Fruit fly (Drosophila melanogaster) whole organism, pupa: ENCODE results near the gene CG14891.

ENCODE experiments used
- CG10348 ChIP-seq: fragments of 200-800 bp; sonication (Bioruptor generic); IDR thresholded peaks from 2 replicates; pipeline ENCODE4 v1.3.6; 2022; ENCODE audit warnings: missing biosample characterization, missing genetic modification characterization
- CG12605 ChIP-seq: fragments of 200-800 bp; sonication (Bioruptor generic); IDR thresholded peaks from 2 replicates; pipeline ENCODE4 v1.3.6; 2022; ENCODE audit warnings: missing biosample characterization, missing genetic modification characterization
- CG13204 ChIP-seq: fragments of 200-800 bp; sonication (Bioruptor generic); optimal IDR thresholded peaks from 2 replicates; lab custom pipeline; 2018; ENCODE audit warnings: missing biosample characterization, mild to moderate bottlenecking, missing genetic modification characterization, moderate library complexity
- CG14655 ChIP-seq: fragments of 200-800 bp; sonication (Bioruptor generic); optimal IDR thresholded peaks from 3 replicates; lab custom pipeline; 2017; ENCODE audit warnings: mild to moderate bottlenecking, missing biosample characterization, missing genetic modification reagents, missing genetic modification characterization
- CG15710 ChIP-seq: fragments of 200-800 bp; sonication (Bioruptor generic); optimal IDR thresholded peaks from 2 replicates; lab custom pipeline; 2018; ENCODE audit warnings: missing biosample characterization, mild to moderate bottlenecking, missing genetic modification characterization, moderate library complexity
- CG17806 ChIP-seq: fragments of 200-800 bp; sonication (Bioruptor generic); optimal IDR thresholded peaks from 2 replicates; lab custom pipeline; 2018; ENCODE audit warnings: missing biosample characterization, mild to moderate bottlenecking, missing genetic modification characterization, moderate library complexity
- CG32121 ChIP-seq: fragments of 200-800 bp; sonication (Bioruptor generic); IDR thresholded peaks from 2 replicates; pipeline ENCODE4 v1.3.6; 2022; ENCODE audit warnings: missing biosample characterization, missing genetic modification characterization
- CG34367 ChIP-seq: fragments of 200-800 bp; sonication (Bioruptor generic); optimal IDR thresholded peaks from 2 replicates; lab custom pipeline; 2018; ENCODE audit warnings: missing biosample characterization, mild to moderate bottlenecking, missing genetic modification characterization
- CG4496 ChIP-seq: fragments of 200-800 bp; sonication (Bioruptor generic); IDR thresholded peaks from 3 replicates; pipeline ENCODE4 v1.3.6; 2022; ENCODE audit warnings: missing biosample characterization, missing genetic modification characterization
- CG8159 ChIP-seq: fragments of 200-800 bp; sonication (Bioruptor generic); optimal IDR thresholded peaks from 3 replicates; lab custom pipeline; 2018; ENCODE audit warnings: missing biosample characterization, mild to moderate bottlenecking, missing genetic modification characterization, moderate library complexity
- CG8301 ChIP-seq: fragments of 200-800 bp; sonication (Bioruptor generic); optimal IDR thresholded peaks from 2 replicates; lab custom pipeline; 2018; ENCODE audit warnings: missing biosample characterization, mild to moderate bottlenecking, missing genetic modification characterization
- CG9948 ChIP-seq: fragments of 200-800 bp; sonication (Bioruptor generic); optimal IDR thresholded peaks from 2 replicates; lab custom pipeline; 2018; ENCODE audit warnings: missing biosample characterization, mild to moderate bottlenecking, missing genetic modification characterization, moderate library complexity
- D1 ChIP-seq: fragments of 200-800 bp; sonication (Bioruptor generic); optimal IDR thresholded peaks from 2 replicates; lab custom pipeline; 2018; ENCODE audit warnings: missing biosample characterization, mild to moderate bottlenecking, missing genetic modification characterization, moderate library complexity
- EcR ChIP-seq: fragments of 200-800 bp; sonication (Bioruptor generic); optimal IDR thresholded peaks from 3 replicates; lab custom pipeline; 2019; ENCODE audit warnings: missing biosample characterization, missing genetic modification characterization, mild to moderate bottlenecking, moderate library complexity, missing genetic modification reagents
- Ets98B ChIP-seq: fragments of 200-800 bp; sonication (Bioruptor generic); IDR thresholded peaks from 2 replicates; pipeline ENCODE4 v1.3.6; 2022; ENCODE audit warnings: missing biosample characterization, missing genetic modification characterization
- Pif1A ChIP-seq: fragments of 200-800 bp; sonication (Bioruptor generic); optimal IDR thresholded peaks from 3 replicates; lab custom pipeline; 2016; ENCODE audit warnings: missing biosample characterization, missing genetic modification characterization
- Pif1B ChIP-seq: fragments of 200-800 bp; sonication (Bioruptor generic); optimal IDR thresholded peaks from 3 replicates; lab custom pipeline; 2016; ENCODE audit warnings: missing biosample characterization, missing genetic modification characterization
- Snoo ChIP-seq: fragments of 200-800 bp; sonication (Bioruptor generic); optimal IDR thresholded peaks from 3 replicates; lab custom pipeline; 2017; ENCODE audit warnings: missing biosample characterization, mild to moderate bottlenecking, missing genetic modification characterization, inconsistent platforms
- fd96Ca ChIP-seq: fragments of 200-800 bp; sonication (Bioruptor generic); IDR thresholded peaks from 3 replicates; pipeline ENCODE4 v1.3.6; 2022; ENCODE audit warnings: missing biosample characterization, missing genetic modification characterization
- gl ChIP-seq: fragments of 200-800 bp; sonication (Bioruptor generic); optimal IDR thresholded peaks from 2 replicates; lab custom pipeline; 2018; ENCODE audit warnings: missing biosample characterization, mild to moderate bottlenecking, missing genetic modification characterization
- rn ChIP-seq: fragments of 200-800 bp; sonication (Bioruptor generic); IDR thresholded peaks from 2 replicates; pipeline ENCODE4 v1.3.6; 2022; ENCODE audit warnings: missing biosample characterization, missing genetic modification characterization

Gene CG14891

dm6 chr3R:16553459-16554230 lies 17.7 kb upstream of the CG14891 start:
- TF ChIP-seq CG4496 (no peak), Ets98B (GFP tag; lab: Robert Waterston, UW) (no peak), CG14655 (GFP tag; lab: Kevin White, UChicago) (peak; percentile 4)
- TF ChIP-seq, all 21 proteins: peak for 1

- TF ChIP-seq CG12605 (GFP tag; lab: Robert Waterston, UW) (no peak), CG13204 (GFP tag; lab: Kevin White, UChicago) (no peak), EcR (GFP tag; lab: Kevin White, UChicago) (no peak), Ets98B (GFP tag; lab: Robert Waterston, UW) (no peak), CG9948 (no peak), Pif1A (GFP tag; lab: Kevin White, UChicago) (no peak), CG14655 (GFP tag; lab: Kevin White, UChicago) (no peak), CG4496 (no peak), CG17806 (tag; lab: Kevin White, UChicago) (no peak), rn (GFP tag; lab: Robert Waterston, UW) (no peak), CG8301 (no peak), Pif1B (no peak), CG10348 (no peak), D1 (tag; lab: Kevin White, UChicago) (no peak), CG32121 (GFP tag; lab: Robert Waterston, UW) (no peak), fd96Ca (GFP tag; lab: Robert Waterston, UW) (no peak), gl (tag; lab: Kevin White, UChicago) (no peak), CG34367 (tag; lab: Kevin White, UChicago) (no peak), CG8159 (no peak)
These were observed 12.6 kb upstream of the CG14891 start for dm6 chr3R:16558623-16559155.

DNA sequence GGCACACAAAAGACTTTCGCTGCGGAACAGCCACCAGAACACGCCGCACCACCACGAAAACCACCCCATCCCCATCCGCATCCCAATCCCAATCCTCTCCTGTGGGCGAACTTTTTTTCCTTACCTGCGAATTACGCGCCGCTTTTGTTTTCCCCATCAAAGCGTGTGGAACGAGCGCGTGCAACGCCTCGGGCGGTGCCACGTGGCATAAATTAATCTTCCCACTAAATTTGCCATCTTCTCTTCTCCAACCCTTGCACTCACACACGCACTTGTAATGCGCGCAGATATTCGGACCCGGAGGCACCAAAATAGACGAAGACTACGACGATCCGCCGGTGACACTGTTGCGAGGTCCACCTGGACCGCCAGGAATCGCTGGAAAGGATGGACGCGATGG lies 6.5 kb upstream of the CG14891 start:
- TF ChIP-seq CG8301, result no peak
- no peak for TF ChIP-seq CG14655 (GFP tag; lab: Kevin White, UChicago)
- TF ChIP-seq CG9948, result no peak
- TF ChIP-seq CG17806 (tag; lab: Kevin White, UChicago), result no peak
- TF ChIP-seq Pif1B, result no peak
- TF ChIP-seq CG15710 (tag; lab: Kevin White, UChicago), result no peak
- TF ChIP-seq EcR (GFP tag; lab: Kevin White, UChicago), result no peak
- no peak for TF ChIP-seq fd96Ca (GFP tag; lab: Robert Waterston, UW)
- no peak for TF ChIP-seq CG13204 (GFP tag; lab: Kevin White, UChicago)

- TF ChIP-seq CG32121 (GFP tag; lab: Robert Waterston, UW) (no peak), Pif1B (no peak), Ets98B (GFP tag; lab: Robert Waterston, UW) (no peak), CG34367 (tag; lab: Kevin White, UChicago) (no peak)
These were observed 2.0 kb upstream of the CG14891 start for dm6 chr3R:16569338-16569737.

- TF ChIP-seq CG4496, result no peak
- TF ChIP-seq gl (tag; lab: Kevin White, UChicago), result no peak
- TF ChIP-seq CG12605 (GFP tag; lab: Robert Waterston, UW), result no peak
- no peak for TF ChIP-seq CG34367 (tag; lab: Kevin White, UChicago)
- TF ChIP-seq D1 (tag; lab: Kevin White, UChicago), result no peak
- no peak for TF ChIP-seq fd96Ca (GFP tag; lab: Robert Waterston, UW)
These were observed 831 bp upstream of the CG14891 start for dm6 chr3R:16570484-16570883.

DNA sequence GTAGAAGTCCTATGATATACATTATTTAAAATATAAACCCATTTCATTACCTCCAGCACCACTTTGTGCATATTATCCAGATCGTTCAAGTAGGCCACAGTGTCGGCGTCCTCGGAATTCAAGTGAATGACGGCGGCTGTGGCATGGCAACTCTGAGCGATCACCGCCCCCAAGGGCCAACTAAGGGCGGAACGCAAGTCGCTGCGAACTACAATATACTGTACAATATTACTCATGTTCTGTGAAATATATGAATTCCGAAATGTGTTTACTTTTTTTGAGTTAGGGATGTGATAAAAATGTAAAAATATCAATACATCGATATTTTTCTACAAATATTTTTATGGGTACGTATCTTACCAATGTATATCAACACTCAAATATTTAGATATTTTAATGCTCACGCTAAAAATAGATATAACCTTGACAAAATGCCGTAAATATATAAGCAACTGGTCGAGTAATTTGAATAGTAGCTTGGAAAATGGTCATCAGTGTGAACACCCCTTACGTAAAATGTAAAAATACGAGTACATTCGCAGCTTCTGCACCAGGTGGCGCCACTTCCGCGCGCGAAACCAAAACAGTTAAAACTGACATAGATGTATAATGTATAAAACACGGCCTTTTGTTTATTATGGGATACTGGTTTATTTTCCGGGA lies 2.3 kb downstream of the CG14891 start, which contains the start of gene CG14903:
Gene CG14903, minus strand, starts transcription at position 270 of the 663 bp plus-strand sequence.
- no peak for TF ChIP-seq CG17806 (tag; lab: Kevin White, UChicago)
- TF ChIP-seq Pif1A (GFP tag; lab: Kevin White, UChicago), result no peak
- TF ChIP-seq gl (tag; lab: Kevin White, UChicago), result no peak
- no peak for TF ChIP-seq CG8159
- no peak for TF ChIP-seq D1 (tag; lab: Kevin White, UChicago)
- no peak for TF ChIP-seq CG9948
- TF ChIP-seq Snoo (tag; lab: Kevin White, UChicago), result no peak
- no peak for TF ChIP-seq CG12605 (GFP tag; lab: Robert Waterston, UW)
- no peak for TF ChIP-seq CG15710 (tag; lab: Kevin White, UChicago)
- no peak for TF ChIP-seq CG13204 (GFP tag; lab: Kevin White, UChicago)
- TF ChIP-seq EcR (GFP tag; lab: Kevin White, UChicago), result no peak
- TF ChIP-seq Pif1B, result no peak
- no peak for TF ChIP-seq fd96Ca (GFP tag; lab: Robert Waterston, UW)
- no peak for TF ChIP-seq rn (GFP tag; lab: Robert Waterston, UW)
- TF ChIP-seq CG14655 (GFP tag; lab: Kevin White, UChicago), result no peak
- TF ChIP-seq, all 21 proteins: peak for 0
